Worm (Caenorhabditis elegans): ENCODE measurements around the gene ric-7.

ric-7 gene

DNA sequence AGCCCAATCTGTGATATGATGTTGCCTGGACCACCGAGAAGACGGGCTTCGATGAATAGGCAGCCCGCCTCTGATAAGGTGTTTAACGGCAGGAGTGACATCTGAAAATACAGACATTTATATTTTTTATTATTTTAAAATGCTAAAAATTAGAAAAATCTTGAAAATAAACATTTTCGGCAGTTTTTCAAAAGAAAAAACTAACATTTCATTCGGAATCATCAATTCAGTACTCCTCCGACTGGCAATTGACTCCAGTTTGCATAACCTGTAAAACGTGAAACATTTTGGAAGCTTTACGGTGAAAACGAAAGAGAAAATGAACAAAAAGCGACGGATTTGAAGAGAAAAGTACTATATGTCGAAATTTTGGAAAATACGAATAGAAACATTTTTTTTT lies at the start of gene ric-7:
Gene ric-7, minus strand, starts transcription at position 101 of the 400 bp plus-strand sequence.
- TF ChIP-seq D2030.7 (GFP tag; IDR thresholded peaks at IDR 0.05) (no peak), lin-40 (tag; optimal IDR thresholded peaks at IDR 0.05) (no peak), hsf-1 (GFP tag; IDR thresholded peaks at IDR 0.05) (no peak), F52B5.7 (tag; optimal IDR thresholded peaks at IDR 0.05) (no peak), efl-1 (GFP tag; optimal IDR thresholded peaks at IDR 0.05) (no peak), him-1 (tag; optimal IDR thresholded peaks at IDR 0.05) (no peak), Y95B8A.8 (GFP tag; IDR thresholded peaks at IDR 0.05) (no peak), hmg-1.2 (GFP tag; IDR thresholded peaks at IDR 0.05) (no peak)

DNA sequence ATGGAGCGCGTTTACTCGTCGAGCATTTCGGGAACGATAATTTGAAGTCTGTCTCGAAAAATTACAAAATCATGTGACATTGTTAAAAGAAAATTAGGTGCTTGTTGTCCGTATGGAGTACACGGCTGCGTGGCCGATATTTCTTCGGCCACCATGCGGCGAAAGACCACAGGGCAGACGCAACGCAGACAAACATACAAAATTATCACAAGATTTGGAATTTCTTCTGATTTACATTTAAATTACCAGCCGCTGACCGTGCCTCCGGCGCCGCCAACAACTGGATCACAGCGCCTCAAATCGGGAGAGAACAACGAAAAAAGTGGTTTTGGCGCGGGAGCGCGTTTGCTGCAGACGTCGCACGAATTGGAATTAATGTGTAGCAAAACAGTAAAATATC lies 49.4 kb upstream of the ric-7 start:
- TF ChIP-seq attf-6 (GFP tag; IDR thresholded peaks at IDR 0.05), result peak; percentile 58
- TF ChIP-seq ekl-4 (GFP tag; IDR thresholded peaks at IDR 0.05), result peak; percentile 98
- peak; percentile 29 for TF ChIP-seq lsl-1 (GFP tag; optimal IDR thresholded peaks at IDR 0.05)
- peak; percentile 79; the same call in 1 of the 2 replicates for TF ChIP-seq egrh-3 (GFP tag; IDR thresholded peaks at IDR 0.05)
- peak; percentile 85 for TF ChIP-seq madf-6 (GFP tag; IDR thresholded peaks at IDR 0.05)
- TF ChIP-seq B0019.2 (GFP tag; conservative IDR thresholded peaks at IDR 0.05), result 0 out of 2 replicates have a peak, but pooled peaks have one; percentile 15
- TF ChIP-seq F39B2.1 (GFP tag; IDR thresholded peaks at IDR 0.05), result 0 out of 2 replicates have a peak, but pooled peaks have one; percentile 42
- TF ChIP-seq D2030.7 (GFP tag; IDR thresholded peaks at IDR 0.05), result peak; percentile 60
- peak; percentile 94 for TF ChIP-seq egl-44 (GFP tag; IDR thresholded peaks at IDR 0.05)
- TF ChIP-seq ceh-40 (GFP tag; IDR thresholded peaks at IDR 0.05), result 0 out of 2 replicates have a peak, but pooled peaks have one; percentile 25
- peak; percentile 90; the same call in 1 of the 2 replicates for TF ChIP-seq F37B4.10 (GFP tag; IDR thresholded peaks at IDR 0.05)
- peak; percentile 91 for TF ChIP-seq athp-1 (tag; optimal IDR thresholded peaks at IDR 0.05)
- peak; percentile 55 for TF ChIP-seq ztf-18 (tag; optimal IDR thresholded peaks at IDR 0.05)
- TF ChIP-seq attf-3 (GFP tag; conservative IDR thresholded peaks at IDR 0.05), result peak; percentile 82
- peak; percentile 94 for TF ChIP-seq madf-3 (GFP tag; IDR thresholded peaks at IDR 0.05)
- TF ChIP-seq hrde-1 (tag; optimal IDR thresholded peaks at IDR 0.05; ENCODE audit: borderline replicate concordance), result peak; percentile 8
- TF ChIP-seq B0035.1 (tag; optimal IDR thresholded peaks at IDR 0.05), result peak; percentile 62
- peak; percentile 95 for TF ChIP-seq attf-5 (GFP tag; optimal IDR thresholded peaks at IDR 0.05)
- peak; percentile 97 for TF ChIP-seq lag-1 (GFP tag; IDR thresholded peaks at IDR 0.05)
- peak; percentile 87 for TF ChIP-seq chd-7 (tag; optimal IDR thresholded peaks at IDR 0.05)
- peak; percentile 60 for TF ChIP-seq unc-130 (GFP tag; optimal IDR thresholded peaks at IDR 0.05)
- TF ChIP-seq nhr-80 (tag; optimal IDR thresholded peaks at IDR 0.05), result peak; percentile 75
- TF ChIP-seq let-607 (tag; optimal IDR thresholded peaks at IDR 0.05), result peak; percentile 55 to 92
- TF ChIP-seq bed-2 (GFP tag; IDR thresholded peaks at IDR 0.05), result peak; percentile 98
- TF ChIP-seq C06A6.2 (GFP tag; conservative IDR thresholded peaks at IDR 0.05), result peak; percentile 97
- TF ChIP-seq nfya-2 (GFP tag; IDR thresholded peaks at IDR 0.05), result 0 out of 2 replicates have a peak, but pooled peaks have one; percentile 40
- TF ChIP-seq ZK185.1 (tag; optimal IDR thresholded peaks at IDR 0.05; ENCODE audit: poor library complexity, severe bottlenecking), result peak; percentile 97
- peak; percentile 95 for TF ChIP-seq atf-7 (tag; optimal IDR thresholded peaks at IDR 0.05)
- TF ChIP-seq egl-18 (GFP tag; IDR thresholded peaks at IDR 0.05), result peak; percentile 95
- peak; percentile 94 for TF ChIP-seq ceh-100 (GFP tag; IDR thresholded peaks at IDR 0.05)
- peak; percentile 94 for TF ChIP-seq akir-1 (GFP tag; optimal IDR thresholded peaks at IDR 0.05)
- TF ChIP-seq nfyb-1 (GFP tag; IDR thresholded peaks at IDR 0.05), result peak; percentile 97
- peak; percentile 82 for TF ChIP-seq zfh-2 (GFP tag; conservative IDR thresholded peaks at IDR 0.05)
- peak; percentile 96 for TF ChIP-seq ceh-27 (GFP tag; optimal IDR thresholded peaks at IDR 0.05)
- peak; percentile 91 for TF ChIP-seq ztf-28 (GFP tag; IDR thresholded peaks at IDR 0.05)
- TF ChIP-seq let-526 (GFP tag; IDR thresholded peaks at IDR 0.05), result peak; percentile 98
- TF ChIP-seq lin-40 (tag; optimal IDR thresholded peaks at IDR 0.05), result peak; percentile 96
- peak; percentile 73 for TF ChIP-seq ztf-3 (GFP tag; optimal IDR thresholded peaks at IDR 0.05)
- TF ChIP-seq mcd-1 (GFP tag; IDR thresholded peaks at IDR 0.05), result peak; percentile 99
- TF ChIP-seq nhr-120 (GFP tag; IDR thresholded peaks at IDR 0.05), result peak; percentile 83; the same call in 1 of the 2 replicates
- TF ChIP-seq rcor-1 (GFP tag; IDR thresholded peaks at IDR 0.05), result peak; percentile 95

Measured in whole organism, young adult.